Worm (Caenorhabditis elegans) whole organism, midembryonic: Measurements from ENCODE around the gene M02D8.6.
"Not testable (repeated sequence)": the region's sequence is repeated elsewhere in the genome, so short reads cannot be mapped to it uniquely, and the experiment has no call there.

ENCODE experiments used
- T22C8.4 ChIP-seq: fragments of 200-800 bp; sonication (Bioruptor generic); IDR thresholded peaks from 2 replicates; pipeline ENCODE4 v1.3.6; 2022; ENCODE audit warnings: missing genetic modification characterization, missing compliant biosample characterization
- cog-1 ChIP-seq: sonication (generic microtip); optimal IDR thresholded peaks from 2 replicates; lab custom pipeline; 2016; ENCODE audit warnings: missing genetic modification characterization, missing compliant biosample characterization
- flt-1 ChIP-seq: fragments of 200-800 bp; sonication (Bioruptor generic); IDR thresholded peaks from 2 replicates; pipeline ENCODE4 v1.3.6; 2022; ENCODE audit warnings: missing genetic modification characterization, missing compliant biosample characterization
- klf-2 ChIP-seq: fragments of 200-800 bp; sonication (Bioruptor generic); conservative IDR thresholded peaks from 2 replicates; pipeline ENCODE4 v1.3.6; 2022; ENCODE audit warnings: missing genetic modification reagents, missing genetic modification characterization, missing compliant biosample characterization
- med-1 ChIP-seq: sonication (generic microtip); optimal IDR thresholded peaks from 2 replicates; lab custom pipeline; 2017; ENCODE audit warnings: missing genetic modification characterization, mild to moderate bottlenecking, missing compliant biosample characterization, antibody characterized with exemption, missing genetic modification reagents; ENCODE audit not compliant: insufficient read depth
- ref-1 ChIP-seq: fragments of 200-800 bp; sonication (Bioruptor generic); conservative IDR thresholded peaks from 2 replicates; pipeline ENCODE4 v1.3.6; 2022; ENCODE audit warnings: missing genetic modification reagents, missing genetic modification characterization, missing compliant biosample characterization
- tab-1 ChIP-seq: fragments of 200-800 bp; sonication (Bioruptor generic); IDR thresholded peaks from 2 replicates; pipeline ENCODE4 v1.3.6; 2022; ENCODE audit warnings: missing genetic modification characterization, missing compliant biosample characterization
- ztf-23 ChIP-seq: fragments of 200-800 bp; sonication (Bioruptor generic); IDR thresholded peaks from 2 replicates; pipeline ENCODE4 v1.3.6; 2022; ENCODE audit warnings: missing genetic modification reagents, missing genetic modification characterization, missing compliant biosample characterization
- ztf-29 ChIP-seq: fragments of 200-800 bp; sonication (Bioruptor generic); IDR thresholded peaks from 2 replicates; pipeline ENCODE4 v1.3.6; 2022; ENCODE audit warnings: missing genetic modification reagents, missing genetic modification characterization, missing compliant biosample characterization

Gene M02D8.6

ce11 chrX:8731822-8732221, at the start of gene M02D8.6:
Gene M02D8.6 (minus strand): TSS chrX:8731922.
- not testable (repeated sequence) for TF ChIP-seq T22C8.4 (GFP tag; lab: Robert Waterston, UW); med-1 (GFP tag; lab: Kevin White, UChicago); ztf-23

- no peak for TF ChIP-seq tab-1 (GFP tag; lab: Robert Waterston, UW)
- no peak for TF ChIP-seq klf-2 (GFP tag; lab: Robert Waterston, UW)
- no peak for TF ChIP-seq flt-1 (GFP tag; lab: Robert Waterston, UW)
- TF ChIP-seq T22C8.4 (GFP tag; lab: Robert Waterston, UW), result no peak
- TF ChIP-seq cog-1, result no peak
- TF ChIP-seq ztf-29, result no peak
- no peak for TF ChIP-seq ztf-23
- TF ChIP-seq med-1 (GFP tag; lab: Kevin White, UChicago), result no peak
- no peak for TF ChIP-seq ref-1 (GFP tag; lab: Robert Waterston, UW)
These were observed 46.8 kb upstream of the M02D8.6 start, which contains the start of gene ZK721.4 for ce11 chrX:8778558-8778957. Gene ZK721.4 (plus strand): TSS chrX:8778858.

- no peak for TF ChIP-seq cog-1
- TF ChIP-seq klf-2 (GFP tag; lab: Robert Waterston, UW), result no peak
- TF ChIP-seq tab-1 (GFP tag; lab: Robert Waterston, UW), result no peak
- no peak for TF ChIP-seq med-1 (GFP tag; lab: Kevin White, UChicago)
- no peak for TF ChIP-seq ref-1 (GFP tag; lab: Robert Waterston, UW)
- no peak for TF ChIP-seq T22C8.4 (GFP tag; lab: Robert Waterston, UW)
- no peak for TF ChIP-seq ztf-29
- TF ChIP-seq flt-1 (GFP tag; lab: Robert Waterston, UW), result no peak
- TF ChIP-seq ztf-23, result no peak
These were observed 38.6 kb upstream of the M02D8.6 start for ce11 chrX:8770316-8770715.

- TF ChIP-seq tab-1 (GFP tag; lab: Robert Waterston, UW), result no peak
- no peak for TF ChIP-seq ref-1 (GFP tag; lab: Robert Waterston, UW)
- TF ChIP-seq flt-1 (GFP tag; lab: Robert Waterston, UW), result no peak
- no peak for TF ChIP-seq ztf-23
- TF ChIP-seq cog-1, result no peak
- TF ChIP-seq T22C8.4 (GFP tag; lab: Robert Waterston, UW), result no peak
- TF ChIP-seq klf-2 (GFP tag; lab: Robert Waterston, UW), result no peak
- TF ChIP-seq med-1 (GFP tag; lab: Kevin White, UChicago), result no peak
These were observed 32.3 kb upstream of the M02D8.6 start for ce11 chrX:8764044-8764443.

- TF ChIP-seq tab-1 (GFP tag; lab: Robert Waterston, UW) (no peak), ztf-29 (no peak), ztf-23 (no peak), med-1 (GFP tag; lab: Kevin White, UChicago) (no peak), klf-2 (GFP tag; lab: Robert Waterston, UW) (no peak), T22C8.4 (GFP tag; lab: Robert Waterston, UW) (no peak)
These were observed 31.9 kb upstream of the M02D8.6 start, which contains the start of gene zig-12 for ce11 chrX:8763607-8764006. Gene zig-12 (plus strand): TSS chrX:8763907.

- no peak for TF ChIP-seq ztf-29
- no peak for TF ChIP-seq ztf-23
- TF ChIP-seq T22C8.4 (GFP tag; lab: Robert Waterston, UW), result no peak
- TF ChIP-seq klf-2 (GFP tag; lab: Robert Waterston, UW), result no peak
- TF ChIP-seq tab-1 (GFP tag; lab: Robert Waterston, UW), result no peak
- no peak for TF ChIP-seq cog-1
- TF ChIP-seq ref-1 (GFP tag; lab: Robert Waterston, UW), result no peak
- TF ChIP-seq flt-1 (GFP tag; lab: Robert Waterston, UW), result no peak
- TF ChIP-seq med-1 (GFP tag; lab: Kevin White, UChicago), result no peak
These were observed 31.2 kb upstream of the M02D8.6 start for ce11 chrX:8762927-8763326.

ce11 chrX:8761497-8761896, 29.8 kb upstream of the M02D8.6 start, which contains the start of gene M02D8.5:
Gene M02D8.5 (minus strand): TSS chrX:8761597.
- no peak for TF ChIP-seq flt-1 (GFP tag; lab: Robert Waterston, UW)
- TF ChIP-seq tab-1 (GFP tag; lab: Robert Waterston, UW), result no peak
- TF ChIP-seq ref-1 (GFP tag; lab: Robert Waterston, UW), result no peak
- TF ChIP-seq ztf-23, result no peak
- TF ChIP-seq cog-1, result no peak
- TF ChIP-seq med-1 (GFP tag; lab: Kevin White, UChicago), result no peak
- TF ChIP-seq klf-2 (GFP tag; lab: Robert Waterston, UW), result no peak
- TF ChIP-seq T22C8.4 (GFP tag; lab: Robert Waterston, UW), result no peak
- no peak for TF ChIP-seq ztf-29

- TF ChIP-seq cog-1 (no peak), med-1 (GFP tag; lab: Kevin White, UChicago) (no peak), ztf-23 (no peak), klf-2 (GFP tag; lab: Robert Waterston, UW) (no peak), T22C8.4 (GFP tag; lab: Robert Waterston, UW) (no peak), tab-1 (GFP tag; lab: Robert Waterston, UW) (no peak), flt-1 (GFP tag; lab: Robert Waterston, UW) (no peak), ztf-29 (no peak), ref-1 (GFP tag; lab: Robert Waterston, UW) (no peak)
These were observed 29.3 kb upstream of the M02D8.6 start for ce11 chrX:8761060-8761459.

ce11 chrX:8755987-8756386, 24.3 kb upstream of the M02D8.6 start:
- no peak for TF ChIP-seq klf-2 (GFP tag; lab: Robert Waterston, UW)
- no peak for TF ChIP-seq T22C8.4 (GFP tag; lab: Robert Waterston, UW)
- TF ChIP-seq tab-1 (GFP tag; lab: Robert Waterston, UW), result no peak
- no peak for TF ChIP-seq cog-1
- TF ChIP-seq ref-1 (GFP tag; lab: Robert Waterston, UW), result no peak
- TF ChIP-seq flt-1 (GFP tag; lab: Robert Waterston, UW), result no peak
- no peak for TF ChIP-seq med-1 (GFP tag; lab: Kevin White, UChicago)

ce11 chrX:8754285-8754795, 22.6 kb upstream of the M02D8.6 start:
- TF ChIP-seq med-1 (GFP tag; lab: Kevin White, UChicago) (no peak), ztf-23 (no peak), flt-1 (GFP tag; lab: Robert Waterston, UW) (no peak), cog-1 (no peak), klf-2 (GFP tag; lab: Robert Waterston, UW) (no peak), T22C8.4 (GFP tag; lab: Robert Waterston, UW) (no peak), ref-1 (GFP tag; lab: Robert Waterston, UW) (no peak), ztf-29 (no peak), tab-1 (GFP tag; lab: Robert Waterston, UW) (no peak)
